Worm (Caenorhabditis elegans) whole organism, L2 larva: ENCODE results near the gene C35A11.4.

Source experiments
- aly-2 ChIP-seq: fragments of 150-350 bp; optimal IDR thresholded peaks from 2 replicates; lab custom pipeline; 2014; ENCODE audit warnings: missing biosample characterization, missing genetic modification characterization
- gmeb-1 ChIP-seq: fragments of 150-350 bp; optimal IDR thresholded peaks from 2 replicates; lab custom pipeline; 2014; ENCODE audit warnings: missing biosample characterization, missing genetic modification characterization
- lin-39 ChIP-seq: fragments of 150-350 bp; optimal IDR thresholded peaks from 2 replicates; lab custom pipeline; 2014; ENCODE audit warnings: missing biosample characterization, missing genetic modification reagents, missing genetic modification characterization
- mdl-1 ChIP-seq, 2 experiments: fragments of 150-350 bp in 1 of 2; sonication (generic microtip) in 1 of 2; optimal IDR thresholded peaks; 2 replicates each; lab custom pipeline; 2017; ENCODE audit warnings: missing biosample characterization in 2 of 2, missing genetic modification characterization in 2 of 2
- nhr-21 ChIP-seq: fragments of 150-350 bp; optimal IDR thresholded peaks from 2 replicates; lab custom pipeline; 2014; ENCODE audit warnings: missing biosample characterization, missing genetic modification characterization
- nhr-237 ChIP-seq: fragments of 150-350 bp; optimal IDR thresholded peaks from 2 replicates; lab custom pipeline; 2014; ENCODE audit warnings: missing biosample characterization, missing genetic modification characterization
- nhr-6 ChIP-seq: fragments of 150-350 bp; optimal IDR thresholded peaks from 2 replicates; lab custom pipeline; 2014; ENCODE audit warnings: missing biosample characterization, missing genetic modification characterization
- nhr-77 ChIP-seq: fragments of 150-350 bp; optimal IDR thresholded peaks from 2 replicates; lab custom pipeline; 2014; ENCODE audit warnings: missing biosample characterization, missing genetic modification characterization

- no peak for TF ChIP-seq mdl-1 (tag; optimal IDR thresholded peaks at IDR 0.05; lab: Kevin White, UChicago)
- TF ChIP-seq aly-2 (tag; lab: Kevin White, UChicago) = no peak
- no peak for TF ChIP-seq nhr-6 (tag; lab: Kevin White, UChicago)
- TF ChIP-seq gmeb-1 (tag; lab: Kevin White, UChicago) = no peak
- TF ChIP-seq nhr-77 (tag; lab: Kevin White, UChicago) = no peak
- TF ChIP-seq nhr-21 (tag; lab: Kevin White, UChicago) = no peak
- no peak for TF ChIP-seq nhr-237 (tag; lab: Kevin White, UChicago)
- no peak for TF ChIP-seq lin-39
Observed at ce11 chrV:5432499-5432898, 39.6 kb upstream of the C35A11.4 start, which contains the start of gene F08F3.8.
